Worm (Caenorhabditis elegans) whole organism, L1 larva: ENCODE measurements around the gene F54F2.14.

Source experiments
- F16B12.6 ChIP-seq: fragments of 150-350 bp; optimal IDR thresholded peaks from 2 replicates; lab custom pipeline; 2014; ENCODE audit warnings: missing biosample characterization, missing genetic modification characterization
- Y116A8C.19 ChIP-seq: sonication (generic microtip); optimal IDR thresholded peaks from 2 replicates; lab custom pipeline; 2016; ENCODE audit warnings: missing compliant biosample characterization, missing genetic modification characterization, borderline replicate concordance
- alr-1 ChIP-seq: fragments of 200-800 bp; sonication (Bioruptor generic); optimal IDR thresholded peaks from 2 replicates; lab custom pipeline; 2018; ENCODE audit warnings: borderline replicate concordance, mild to moderate bottlenecking, missing genetic modification characterization, missing compliant biosample characterization
- aly-2 ChIP-seq: fragments of 150-350 bp; optimal IDR thresholded peaks from 2 replicates; lab custom pipeline; 2014; ENCODE audit warnings: missing biosample characterization, missing genetic modification characterization
- ama-1 ChIP-seq: fragments of 150-350 bp; optimal IDR thresholded peaks from 2 replicates; lab custom pipeline; 2014
- ceh-63 ChIP-seq: fragments of 200-800 bp; sonication (Bioruptor generic); optimal IDR thresholded peaks from 2 replicates; lab custom pipeline; 2018; ENCODE audit warnings: mild to moderate bottlenecking, missing genetic modification characterization, missing compliant biosample characterization
- ceh-8 ChIP-seq: fragments of 200-800 bp; sonication (Bioruptor generic); optimal IDR thresholded peaks from 2 replicates; lab custom pipeline; 2018; ENCODE audit warnings: mild to moderate bottlenecking, missing genetic modification characterization, moderate library complexity, missing compliant biosample characterization
- ceh-82 ChIP-seq, 3 experiments: fragments of 150-350 bp in 1 of 3; sonication (generic microtip) in 2 of 3; optimal IDR thresholded peaks; 2 replicates each; lab custom pipeline; 2014 to 2017; ENCODE audit warnings: missing biosample characterization in 3 of 3, missing genetic modification characterization in 3 of 3
- ceh-90 ChIP-seq: sonication (generic microtip); optimal IDR thresholded peaks from 2 replicates; lab custom pipeline; 2016; ENCODE audit warnings: missing genetic modification characterization, missing compliant biosample characterization
- ces-1 ChIP-seq: fragments of 150-350 bp; optimal IDR thresholded peaks from 2 replicates; lab custom pipeline; 2014; ENCODE audit warnings: missing biosample characterization, missing genetic modification reagents, missing genetic modification characterization
- dsc-1 ChIP-seq: sonication (generic microtip); optimal IDR thresholded peaks from 2 replicates; lab custom pipeline; 2016; ENCODE audit warnings: mild to moderate bottlenecking, missing genetic modification characterization, missing compliant biosample characterization
- efl-3 ChIP-seq: fragments of 200-800 bp; sonication (Bioruptor generic); optimal IDR thresholded peaks from 2 replicates; lab custom pipeline; 2018; ENCODE audit warnings: mild to moderate bottlenecking, missing genetic modification characterization, missing compliant biosample characterization
- egl-13 ChIP-seq: sonication (generic microtip); optimal IDR thresholded peaks from 2 replicates; lab custom pipeline; 2016; ENCODE audit warnings: missing genotype, missing genetic modification reagents, missing genetic modification characterization, missing compliant biosample characterization
- egl-27 ChIP-seq, 2 experiments: fragments of 150-350 bp in 1 of 2; sonication (generic microtip); optimal IDR thresholded peaks; 3 replicates each; lab custom pipeline; 2017 to 2018; ENCODE audit warnings: missing biosample characterization in 2 of 2, missing genetic modification characterization in 2 of 2, missing genetic modification reagents in 2 of 2
- ets-5 ChIP-seq: fragments of 200-800 bp; sonication (Bioruptor generic); IDR thresholded peaks from 2 replicates; pipeline ENCODE4 v1.3.6; 2022; ENCODE audit warnings: missing genetic modification characterization, missing compliant biosample characterization
- fkh-10 ChIP-seq: sonication (generic microtip); optimal IDR thresholded peaks from 2 replicates; lab custom pipeline; 2017; ENCODE audit warnings: missing biosample characterization, missing genetic modification reagents, missing genetic modification characterization
- fkh-4 ChIP-seq: sonication (generic microtip); optimal IDR thresholded peaks from 2 replicates; lab custom pipeline; 2016; ENCODE audit warnings: missing compliant biosample characterization, missing genetic modification characterization, borderline replicate concordance
- fkh-8 ChIP-seq: sonication (generic microtip); optimal IDR thresholded peaks from 2 replicates; lab custom pipeline; 2016; ENCODE audit warnings: mild to moderate bottlenecking, missing genetic modification characterization, missing compliant biosample characterization
- fos-1 ChIP-seq: fragments of 150-350 bp; optimal IDR thresholded peaks from 2 replicates; lab custom pipeline; 2014; ENCODE audit warnings: missing biosample characterization, missing genetic modification characterization
- hlh-17 ChIP-seq: fragments of 200-800 bp; sonication (Bioruptor generic); optimal IDR thresholded peaks from 2 replicates; lab custom pipeline; 2018; ENCODE audit warnings: missing genetic modification characterization, mild to moderate bottlenecking, missing compliant biosample characterization, moderate library complexity, borderline replicate concordance
- hpl-2 ChIP-seq: fragments of 150-350 bp; optimal IDR thresholded peaks from 2 replicates; lab custom pipeline; 2014; ENCODE audit warnings: missing biosample characterization, missing genetic modification reagents, missing genetic modification characterization
- isw-1 ChIP-seq: fragments of 200-800 bp; sonication (Bioruptor generic); IDR thresholded peaks from 2 replicates; pipeline ENCODE4 v1.3.6; 2022; ENCODE audit warnings: missing genetic modification characterization, missing compliant biosample characterization
- jun-1 ChIP-seq: fragments of 150-350 bp; optimal IDR thresholded peaks from 2 replicates; lab custom pipeline; 2014; ENCODE audit warnings: missing biosample characterization, missing genetic modification reagents, missing genetic modification characterization
- lin-13 ChIP-seq: fragments of 150-350 bp; optimal IDR thresholded peaks from 2 replicates; lab custom pipeline; 2014; ENCODE audit warnings: missing biosample characterization, missing genetic modification reagents, missing genetic modification characterization
- lin-15B ChIP-seq: fragments of 150-350 bp; sonication (generic microtip); optimal IDR thresholded peaks from 3 replicates; lab custom pipeline; 2014; ENCODE audit warnings: missing biosample characterization, missing genetic modification characterization
- lin-35 ChIP-seq, 2 experiments: fragments of 150-350 bp; optimal IDR thresholded peaks; 2 replicates each; lab custom pipeline; 2014; ENCODE audit warnings: missing biosample characterization in 2 of 2, missing genetic modification characterization in 2 of 2, missing genetic modification reagents in 2 of 2
- lin-39 ChIP-seq: fragments of 150-350 bp; optimal IDR thresholded peaks from 2 replicates; lab custom pipeline; 2014; ENCODE audit warnings: missing biosample characterization, missing genetic modification reagents, missing genetic modification characterization
- mab-9 ChIP-seq: fragments of 200-800 bp; sonication (Bioruptor generic); IDR thresholded peaks from 2 replicates; pipeline ENCODE4 v1.3.6; 2022; ENCODE audit warnings: missing genetic modification reagents, missing genetic modification characterization, missing compliant biosample characterization
- mef-2 ChIP-seq: fragments of 150-350 bp; optimal IDR thresholded peaks from 2 replicates; lab custom pipeline; 2014; ENCODE audit warnings: missing biosample characterization, missing genetic modification characterization
- mep-1 ChIP-seq: fragments of 150-350 bp; optimal IDR thresholded peaks from 2 replicates; lab custom pipeline; 2014; ENCODE audit warnings: missing biosample characterization, missing genetic modification characterization
- nhr-20 ChIP-seq: sonication (generic microtip); optimal IDR thresholded peaks from 2 replicates; lab custom pipeline; 2016; ENCODE audit warnings: mild to moderate bottlenecking, missing genetic modification characterization, missing compliant biosample characterization
- nhr-77 ChIP-seq: fragments of 150-350 bp; optimal IDR thresholded peaks from 2 replicates; lab custom pipeline; 2014; ENCODE audit warnings: missing biosample characterization, missing genetic modification characterization
- nhr-84 ChIP-seq: sonication (generic microtip); optimal IDR thresholded peaks from 2 replicates; lab custom pipeline; 2017; ENCODE audit warnings: missing biosample characterization, missing genetic modification characterization
- nhr-85 ChIP-seq: sonication (generic microtip); peaks from one replicate; lab custom pipeline; 2016; ENCODE audit warnings: missing genetic modification characterization, inconsistent platforms, missing compliant biosample characterization
- nhr-90 ChIP-seq: sonication (generic microtip); optimal IDR thresholded peaks from 2 replicates; lab custom pipeline; 2016; ENCODE audit warnings: mild to moderate bottlenecking, missing genetic modification characterization, missing compliant biosample characterization; ENCODE audit not compliant: poor library complexity
- pag-3 ChIP-seq: sonication (generic microtip); optimal IDR thresholded peaks from 2 replicates; lab custom pipeline; 2017; ENCODE audit warnings: missing genetic modification characterization, mild to moderate bottlenecking, missing compliant biosample characterization, antibody characterized with exemption, borderline replicate concordance; ENCODE audit not compliant: insufficient read depth
- pax-3 ChIP-seq: fragments of 200-800 bp; sonication (Bioruptor generic); optimal IDR thresholded peaks from 2 replicates; lab custom pipeline; 2018; ENCODE audit warnings: mild to moderate bottlenecking, missing genetic modification characterization, moderate library complexity, missing compliant biosample characterization
- pqm-1 ChIP-seq: sonication (generic microtip); optimal IDR thresholded peaks from 3 replicates; lab custom pipeline; 2017; ENCODE audit warnings: missing biosample characterization, missing genetic modification characterization
- snpc-4 ChIP-seq: fragments of 150-350 bp; optimal IDR thresholded peaks from 2 replicates; lab custom pipeline; 2014; ENCODE audit warnings: missing biosample characterization, missing genetic modification characterization
- snu-23 ChIP-seq: sonication (generic microtip); optimal IDR thresholded peaks from 2 replicates; lab custom pipeline; 2016; ENCODE audit warnings: missing genetic modification characterization, missing compliant biosample characterization
- sptf-1 ChIP-seq: fragments of 150-350 bp; optimal IDR thresholded peaks from 2 replicates; lab custom pipeline; 2014; ENCODE audit warnings: missing biosample characterization, missing genetic modification characterization
- tbx-2 ChIP-seq: sonication (generic microtip); optimal IDR thresholded peaks from 2 replicates; lab custom pipeline; 2016; ENCODE audit warnings: missing genetic modification characterization, missing compliant biosample characterization
- unc-130 ChIP-seq: fragments of 150-350 bp; optimal IDR thresholded peaks from 2 replicates; lab custom pipeline; 2017; ENCODE audit warnings: missing biosample characterization, missing genetic modification characterization, inconsistent platforms
- unc-62 ChIP-seq: fragments of 150-350 bp; optimal IDR thresholded peaks from 2 replicates; lab custom pipeline; 2014; ENCODE audit warnings: missing biosample characterization, missing genetic modification reagents, missing genetic modification characterization
- vab-15 ChIP-seq: sonication (generic microtip); optimal IDR thresholded peaks from 2 replicates; lab custom pipeline; 2017; ENCODE audit warnings: missing genotype, mild to moderate bottlenecking, missing genetic modification characterization, missing compliant biosample characterization
- xbp-1 ChIP-seq: sonication (generic microtip); optimal IDR thresholded peaks from 2 replicates; lab custom pipeline; 2016; ENCODE audit warnings: missing genetic modification characterization, missing compliant biosample characterization
- zip-4 ChIP-seq: fragments of 200-800 bp; sonication (Bioruptor generic); optimal IDR thresholded peaks from 2 replicates; lab custom pipeline; 2018; ENCODE audit warnings: mild to moderate bottlenecking, missing genetic modification characterization, moderate library complexity, missing compliant biosample characterization
- ztf-4 ChIP-seq: fragments of 150-350 bp; optimal IDR thresholded peaks from 2 replicates; lab custom pipeline; 2014; ENCODE audit warnings: missing biosample characterization, missing genetic modification characterization

F54F2.14 gene

DNA sequence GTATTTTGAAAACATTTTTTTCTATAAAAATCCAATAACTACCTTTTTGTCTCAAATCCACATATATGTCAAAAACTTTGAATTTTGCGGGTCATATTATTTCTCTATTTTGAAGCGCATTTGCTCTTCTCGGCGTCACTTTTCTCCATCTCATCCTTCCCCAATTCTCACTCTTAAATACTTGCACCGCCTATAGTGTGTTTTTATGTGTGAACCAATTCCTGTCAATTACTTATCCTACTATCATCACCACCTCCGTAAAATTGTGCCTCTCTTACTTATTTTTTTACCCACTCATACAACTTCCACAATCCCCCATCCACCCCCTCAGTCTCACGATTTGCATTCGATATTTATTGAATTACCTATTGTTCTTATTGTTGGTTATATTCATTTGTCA, 14.5 kb downstream of the F54F2.14 start:
- TF ChIP-seq mab-9, result no peak
- TF ChIP-seq snu-23 (GFP tag; lab: Kevin White, UChicago), result no peak
- TF ChIP-seq ets-5 (GFP tag; lab: Robert Waterston, UW), result no peak
- TF ChIP-seq nhr-85 (tag; lab: Kevin White, UChicago), result peak; percentile 71
- no peak for TF ChIP-seq lin-13 (GFP tag; lab: Kevin White, UChicago)
- no peak for TF ChIP-seq ceh-90 (tag; lab: Kevin White, UChicago)
- TF ChIP-seq ama-1 (lab: Kevin White, UChicago), result no peak
- no peak for TF ChIP-seq nhr-20
- TF ChIP-seq aly-2, result peak; percentile 3

- TF ChIP-seq lin-35 (GFP tag; optimal IDR thresholded peaks at IDR 0.05; lab: Kevin White, UChicago) (no peak), lin-39 (tag; lab: Kevin White, UChicago) (no peak), nhr-90 (tag; lab: Kevin White, UChicago) (no peak), nhr-85 (tag; lab: Kevin White, UChicago) (no peak), F16B12.6 (tag; lab: Kevin White, UChicago) (no peak), isw-1 (GFP tag; lab: Robert Waterston, UW) (no peak), nhr-84 (no peak), pax-3 (no peak), egl-13 (tag; lab: Kevin White, UChicago) (no peak), tbx-2 (tag; lab: Kevin White, UChicago) (no peak), xbp-1 (no peak), ets-5 (GFP tag; lab: Robert Waterston, UW) (no peak), fkh-10 (no peak), nhr-77 (tag; lab: Kevin White, UChicago) (no peak), ceh-63 (GFP tag; lab: Kevin White, UChicago) (no peak), egl-27 (tag; optimal IDR thresholded peaks at IDR 0.05; lab: Kevin White, UChicago) (no peak), zip-4 (no peak), ztf-4 (tag; lab: Kevin White, UChicago) (no peak)
Observed at ce11 chrIII:8807246-8807645, 15.9 kb downstream of the F54F2.14 start, which contains the start of gene F54F2.7. Gene F54F2.7 (minus strand): TSS chrIII:8807346.

DNA sequence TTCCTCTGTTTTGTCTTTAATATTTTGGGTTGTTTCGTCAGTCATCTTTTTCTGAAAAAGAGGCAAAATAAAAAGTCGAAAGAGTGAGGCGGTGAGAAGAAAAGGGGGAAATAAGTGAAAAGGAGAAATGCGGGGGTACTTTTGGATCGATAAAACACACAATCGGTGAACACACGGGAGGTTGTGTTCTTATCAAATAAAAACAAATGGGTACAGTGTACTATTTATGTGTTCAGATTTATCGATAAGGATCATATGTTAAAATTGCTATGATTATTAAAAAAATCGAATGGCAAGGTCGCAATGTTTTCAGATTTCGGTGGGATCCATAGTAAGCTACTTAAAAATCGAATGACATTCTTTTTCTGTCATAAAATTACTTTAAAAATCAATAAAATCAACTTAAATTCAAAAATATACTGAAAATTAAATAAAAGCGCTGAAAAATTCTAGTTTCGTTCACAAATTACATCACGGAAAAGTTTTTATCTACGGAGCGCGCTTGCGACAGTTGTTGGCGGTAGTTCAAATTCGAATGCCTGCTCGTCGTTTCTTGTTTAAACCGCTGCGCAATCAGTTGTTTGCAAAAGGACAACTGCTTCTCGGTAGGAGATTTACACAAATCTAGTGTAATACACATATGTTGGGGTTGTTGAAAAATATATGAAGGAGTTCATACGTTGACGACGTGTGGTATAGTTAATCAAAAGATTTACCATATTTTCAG, 18.1 kb downstream of the F54F2.14 start, which contains the start of gene prx-19:
Gene prx-19 (minus strand): TSS at position 51 of the 727 bp plus-strand sequence.
- TF ChIP-seq alr-1 (no peak), fos-1 (tag; lab: Kevin White, UChicago) (no peak), Y116A8C.19 (tag; lab: Kevin White, UChicago) (no peak), vab-15 (tag; lab: Kevin White, UChicago) (no peak), jun-1 (tag; lab: Kevin White, UChicago) (no peak), pqm-1 (tag; lab: Kevin White, UChicago) (no peak), lin-15B (tag; lab: Kevin White, UChicago) (peak; percentile 46), mep-1 (tag; lab: Kevin White, UChicago) (peak; percentile 66), nhr-77 (tag; lab: Kevin White, UChicago) (no peak), hlh-17 (GFP tag; lab: Kevin White, UChicago) (no peak), dsc-1 (tag; lab: Kevin White, UChicago) (peak; percentile 45), ces-1 (GFP tag; lab: Kevin White, UChicago) (no peak), egl-13 (tag; lab: Kevin White, UChicago) (no peak), ets-5 (GFP tag; lab: Robert Waterston, UW) (no peak), egl-27 (tag; optimal IDR thresholded peaks at IDR 0.05; lab: Kevin White, UChicago) (no peak), pag-3 (tag; lab: Kevin White, UChicago) (no peak), ceh-82 (tag; optimal IDR thresholded peaks at IDR 0.05; lab: Kevin White, UChicago) (peak in 2 of 3 experiments; percentile 36 to 67), snpc-4 (tag; lab: Kevin White, UChicago) (peak; percentile 22), unc-130 (tag; lab: Kevin White, UChicago) (peak; percentile 21), ceh-8 (no peak), efl-3 (GFP tag; lab: Kevin White, UChicago) (no peak), lin-13 (GFP tag; lab: Kevin White, UChicago) (no peak), sptf-1 (tag; lab: Kevin White, UChicago) (no peak), fkh-4 (tag; lab: Kevin White, UChicago) (no peak), mef-2 (tag; lab: Kevin White, UChicago) (no peak), nhr-90 (tag; lab: Kevin White, UChicago) (peak; percentile 47), ztf-4 (tag; lab: Kevin White, UChicago) (no peak), unc-62 (no peak), xbp-1 (peak; percentile 38), hpl-2 (GFP tag; lab: Kevin White, UChicago) (no peak), fkh-8 (no peak)
